Worm (Caenorhabditis elegans): Measurements from ENCODE around the gene srh-272.

ce11 chrV:2864899-2865298 is 1.8 kb downstream of the srh-272 start, which contains the start of gene srh-240:
- TF ChIP-seq ceh-82 (tag; optimal IDR thresholded peaks at IDR 0.05), result no peak
- no peak for TF ChIP-seq nhr-11 (tag; optimal IDR thresholded peaks at IDR 0.05)
- TF ChIP-seq C34B4.2 (tag; optimal IDR thresholded peaks at IDR 0.05), result no peak
- TF ChIP-seq lin-13 (GFP tag; optimal IDR thresholded peaks at IDR 0.05), result no peak
- no peak for TF ChIP-seq fos-1 (tag; optimal IDR thresholded peaks at IDR 0.05)
- TF ChIP-seq ztf-11 (tag; optimal IDR thresholded peaks at IDR 0.05), result no peak
- no peak for TF ChIP-seq unc-130 (tag; optimal IDR thresholded peaks at IDR 0.05)
- no peak for TF ChIP-seq unc-62 (GFP tag; optimal IDR thresholded peaks at IDR 0.05)
- no peak for TF ChIP-seq jun-1 (tag; optimal IDR thresholded peaks at IDR 0.05)
- TF ChIP-seq lin-39 (tag; optimal IDR thresholded peaks at IDR 0.05), result no peak
